Fruit fly (Drosophila melanogaster): ENCODE results near the gene CG13895.

Gene CG13895

DNA sequence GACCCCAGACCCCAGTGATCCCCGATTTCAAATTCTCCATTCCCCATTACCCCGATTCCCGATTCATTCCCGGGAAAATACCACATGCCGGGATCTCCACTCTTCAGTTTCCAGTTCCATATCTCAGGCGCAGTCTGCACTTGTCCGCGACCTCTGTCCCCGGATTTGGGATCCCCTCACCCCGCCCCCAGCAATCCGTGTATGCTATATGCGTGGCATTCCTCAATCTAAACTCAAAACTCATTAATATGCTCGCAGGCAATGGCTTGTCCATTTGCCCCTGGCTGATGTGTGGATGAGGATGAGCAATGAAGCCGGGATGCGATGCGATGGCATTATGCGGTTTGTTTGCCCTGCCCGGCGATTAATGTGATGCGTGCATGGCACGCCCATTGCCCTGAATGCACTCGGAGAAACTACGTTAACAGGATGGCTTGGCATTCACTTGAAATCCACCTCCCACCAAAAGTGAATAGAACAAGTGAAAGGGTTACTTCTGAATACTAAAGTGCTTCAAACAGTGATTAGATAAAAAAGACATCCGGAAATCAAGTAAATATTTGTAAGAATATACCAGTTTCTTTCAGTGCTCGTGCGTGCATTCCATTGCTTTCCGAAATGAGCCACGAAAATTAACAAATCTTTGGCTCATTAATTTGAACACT, 17.7 kb upstream of the CG13895 start (continued):
- TF ChIP-seq Lhr (GFP tag; optimal IDR thresholded peaks at IDR 0.05): peak; percentile 49
- TF ChIP-seq Adf1 (GFP tag; IDR thresholded peaks at IDR 0.05): no peak
- peak; percentile 72 for TF ChIP-seq onecut (GFP tag; IDR thresholded peaks at IDR 0.05)
- TF ChIP-seq E2f2 (GFP tag; IDR thresholded peaks at IDR 0.05): no peak
- TF ChIP-seq bigmax (GFP tag; optimal IDR thresholded peaks at IDR 0.05): no peak
- peak; percentile 80 for TF ChIP-seq Atf-2 (GFP tag; optimal IDR thresholded peaks at IDR 0.05)
- no peak for TF ChIP-seq scrt (GFP tag; optimal IDR thresholded peaks at IDR 0.05)
- TF ChIP-seq so (GFP tag; IDR thresholded peaks at IDR 0.05): 0 out of 3 replicates have a peak, but pooled peaks have one; percentile 38
- TF ChIP-seq CG12659 (GFP tag; optimal IDR thresholded peaks at IDR 0.05): no peak
- peak; percentile 69 for TF ChIP-seq E2f1 (GFP tag; IDR thresholded peaks at IDR 0.05)
- TF ChIP-seq Scr (GFP tag; IDR thresholded peaks at IDR 0.05; ENCODE audit: partially characterized antibody): no peak
- TF ChIP-seq al (GFP tag; IDR thresholded peaks at IDR 0.05): no peak
- TF ChIP-seq CG18476 (GFP tag; optimal IDR thresholded peaks at IDR 0.05): peak; percentile 47
- peak; percentile 96 for TF ChIP-seq CG4404 (GFP tag; IDR thresholded peaks at IDR 0.05)
- no peak for TF ChIP-seq Lim3 (GFP tag; IDR thresholded peaks at IDR 0.05)
- TF ChIP-seq Meics (GFP tag; optimal IDR thresholded peaks at IDR 0.05): no peak
- no peak for TF ChIP-seq vfl (GFP tag; optimal IDR thresholded peaks at IDR 0.05)
- TF ChIP-seq CG3726 (GFP tag; IDR thresholded peaks at IDR 0.05): peak; percentile 69; the same call in 2 of the 3 replicates
- peak in 1 of 2 experiments; percentile 11 for TF ChIP-seq crp (GFP tag; optimal IDR thresholded peaks at IDR 0.05)
- TF ChIP-seq tio (GFP tag; optimal IDR thresholded peaks at IDR 0.05): peak; percentile 78
- TF ChIP-seq CG11398 (GFP tag; optimal IDR thresholded peaks at IDR 0.05): peak; percentile 77
- TF ChIP-seq CG18262 (tag; optimal IDR thresholded peaks at IDR 0.05): peak; percentile 94
- TF ChIP-seq CG12219 (GFP tag; optimal IDR thresholded peaks at IDR 0.05): peak; percentile 70
- TF ChIP-seq fd102C (GFP tag; optimal IDR thresholded peaks at IDR 0.05): peak; percentile 87
- TF ChIP-seq CG13775 (GFP tag; optimal IDR thresholded peaks at IDR 0.05): peak; percentile 85
- peak; percentile 72 for TF ChIP-seq Hr3 (GFP tag; optimal IDR thresholded peaks at IDR 0.05)
- TF ChIP-seq cad (GFP tag; optimal IDR thresholded peaks at IDR 0.05): no peak
- peak; percentile 52 for TF ChIP-seq CG3163 (GFP tag; optimal IDR thresholded peaks at IDR 0.05)
- TF ChIP-seq dan (GFP tag; IDR thresholded peaks at IDR 0.05): peak; percentile 95
- no peak for TF ChIP-seq CG6683 (GFP tag; optimal IDR thresholded peaks at IDR 0.05)
- TF ChIP-seq CG1832 (GFP tag; optimal IDR thresholded peaks at IDR 0.05): no peak
- TF ChIP-seq pros (GFP tag; optimal IDR thresholded peaks at IDR 0.05): no peak
- no peak for TF ChIP-seq NFAT (GFP tag; IDR thresholded peaks at IDR 0.05)
- TF ChIP-seq CG17612 (GFP tag; IDR thresholded peaks at IDR 0.05): no peak; the same call in 1 of the 2 replicates
- TF ChIP-seq ems (GFP tag; optimal IDR thresholded peaks at IDR 0.05): peak; percentile 52
- peak; percentile 26 for TF ChIP-seq CG11723 (GFP tag; optimal IDR thresholded peaks at IDR 0.05)
- TF ChIP-seq CG12155 (GFP tag; optimal IDR thresholded peaks at IDR 0.05): peak; percentile 66
- no peak for TF ChIP-seq Fer3 (tag; optimal IDR thresholded peaks at IDR 0.05)
- peak; percentile 97 for TF ChIP-seq Xrp1 (GFP tag; IDR thresholded peaks at IDR 0.05)
- no peak for TF ChIP-seq Opbp (GFP tag; IDR thresholded peaks at IDR 0.05; ENCODE audit: partially characterized antibody)
- TF ChIP-seq CG31365 (tag; optimal IDR thresholded peaks at IDR 0.05): no peak
- no peak for TF ChIP-seq CG14014 (GFP tag; IDR thresholded peaks at IDR 0.05)
- no peak for TF ChIP-seq CG15011 (GFP tag; optimal IDR thresholded peaks at IDR 0.05)
- TF ChIP-seq ttk (GFP tag; IDR thresholded peaks at IDR 0.05): peak; percentile 75
- TF ChIP-seq sens-2 (GFP tag; IDR thresholded peaks at IDR 0.05): peak; percentile 82
- peak; percentile 76 for TF ChIP-seq Hsf (GFP tag; optimal IDR thresholded peaks at IDR 0.05)
- TF ChIP-seq ind (GFP tag; optimal IDR thresholded peaks at IDR 0.05): peak; percentile 31
- peak; percentile 79 for TF ChIP-seq sisA (GFP tag; IDR thresholded peaks at IDR 0.05)
- peak; percentile 3 for TF ChIP-seq psq (GFP tag; optimal IDR thresholded peaks at IDR 0.05)
- TF ChIP-seq CG18599 (GFP tag; optimal IDR thresholded peaks at IDR 0.05): no peak

All from whole organism, embryonic.